Fruit fly (Drosophila melanogaster) whole organism, embryonic: ENCODE results near the gene CG44869.

ENCODE experiments used
- ATbp ChIP-seq: fragments of 200-800 bp; sonication (Bioruptor generic); optimal IDR thresholded peaks from 2 replicates; lab custom pipeline; 2017; ENCODE audit warnings: missing biosample characterization, mild to moderate bottlenecking, missing genetic modification characterization, missing genetic modification reagents
- Antp ChIP-seq: fragments of 200-800 bp; sonication (Bioruptor generic); optimal IDR thresholded peaks from 3 replicates; lab custom pipeline; 2016; ENCODE audit warnings: missing biosample characterization, missing genetic modification characterization
- CG10267 ChIP-seq: fragments of 200-800 bp; sonication (Bioruptor generic); optimal IDR thresholded peaks from 2 replicates; lab custom pipeline; 2018; ENCODE audit warnings: missing biosample characterization, mild to moderate bottlenecking, missing genetic modification characterization, moderate library complexity
- CG10979 ChIP-seq: fragments of 200-800 bp; sonication (Bioruptor generic); optimal IDR thresholded peaks from 2 replicates; lab custom pipeline; 2018; ENCODE audit warnings: missing biosample characterization, mild to moderate bottlenecking, missing genetic modification characterization, moderate library complexity
- CG15696 ChIP-seq: fragments of 200-800 bp; sonication (Bioruptor generic); optimal IDR thresholded peaks from 2 replicates; lab custom pipeline; 2019; ENCODE audit warnings: missing biosample characterization, mild to moderate bottlenecking, missing genetic modification characterization, moderate library complexity
- CG1602 ChIP-seq: fragments of 200-800 bp; sonication (Bioruptor generic); optimal IDR thresholded peaks from 3 replicates; lab custom pipeline; 2016; ENCODE audit warnings: missing biosample characterization, missing genetic modification characterization
- CG16815 ChIP-seq: fragments of 200-800 bp; sonication (Bioruptor generic); optimal IDR thresholded peaks from 3 replicates; lab custom pipeline; 2017; ENCODE audit warnings: missing biosample characterization, mild to moderate bottlenecking, missing genetic modification characterization
- CG17328 ChIP-seq: fragments of 200-800 bp; sonication (Bioruptor generic); IDR thresholded peaks from 2 replicates; pipeline ENCODE4 v1.3.6; 2022; ENCODE audit warnings: missing biosample characterization, missing genetic modification characterization
- CG18599 ChIP-seq: fragments of 200-800 bp; sonication (Bioruptor generic); optimal IDR thresholded peaks from 3 replicates; lab custom pipeline; 2017; ENCODE audit warnings: missing biosample characterization, missing genetic modification characterization, mild to moderate bottlenecking, moderate library complexity, missing genetic modification reagents
- CG2116 ChIP-seq: fragments of 200-800 bp; sonication (Bioruptor generic); optimal IDR thresholded peaks from 3 replicates; lab custom pipeline; 2018; ENCODE audit warnings: missing biosample characterization, mild to moderate bottlenecking, missing genetic modification characterization
- CG3726 ChIP-seq: fragments of 200-800 bp; sonication (Bioruptor generic); IDR thresholded peaks from 3 replicates; pipeline ENCODE4, ENCODE4 v1.3.6; 2022; ENCODE audit warnings: missing biosample characterization, missing genetic modification characterization
- CG4328 ChIP-seq: fragments of 200-800 bp; sonication (Bioruptor generic); optimal IDR thresholded peaks from 3 replicates; lab custom pipeline; 2017; ENCODE audit warnings: missing biosample characterization, missing genetic modification reagents, missing genetic modification characterization
- CG6689 ChIP-seq: fragments of 200-800 bp; sonication (Bioruptor generic); IDR thresholded peaks from 2 replicates; pipeline ENCODE4 v1.3.6; 2022; ENCODE audit warnings: missing biosample characterization, missing genetic modification characterization
- CG7556 ChIP-seq: fragments of 200-800 bp; sonication (Bioruptor generic); optimal IDR thresholded peaks from 2 replicates; lab custom pipeline; 2017; ENCODE audit warnings: missing biosample characterization, mild to moderate bottlenecking, missing genetic modification characterization
- CG8388 ChIP-seq: fragments of 200-800 bp; sonication (Bioruptor generic); optimal IDR thresholded peaks from 2 replicates; lab custom pipeline; 2019; ENCODE audit warnings: missing biosample characterization, mild to moderate bottlenecking, missing genetic modification characterization, moderate library complexity
- CG8924 ChIP-seq: fragments of 200-800 bp; optimal IDR thresholded peaks from 3 replicates; lab custom pipeline; 2019; ENCODE audit warnings: missing biosample characterization, mild to moderate bottlenecking, missing genetic modification characterization, moderate library complexity
- CG9727 ChIP-seq: fragments of 200-800 bp; sonication (Bioruptor generic); optimal IDR thresholded peaks from 3 replicates; lab custom pipeline; 2017; ENCODE audit warnings: missing biosample characterization, mild to moderate bottlenecking, missing genetic modification characterization
- Camta ChIP-seq: fragments of 200-800 bp; sonication (Bioruptor generic); optimal IDR thresholded peaks from 2 replicates; lab custom pipeline; 2016; ENCODE audit warnings: missing biosample characterization, missing genetic modification characterization
- Dfd ChIP-seq, 2 experiments: fragments of >200 bp; optimal IDR thresholded peaks; 2 replicates each; lab custom pipeline; 2017; ENCODE audit warnings: missing biosample characterization in 2 of 2, missing genetic modification characterization in 2 of 2
- Dp ChIP-seq: fragments of 200-800 bp; sonication (Bioruptor generic); optimal IDR thresholded peaks from 2 replicates; lab custom pipeline; 2018; ENCODE audit warnings: missing biosample characterization, mild to moderate bottlenecking, missing genetic modification characterization, moderate library complexity
- Ets65A ChIP-seq: fragments of 200-800 bp; sonication (Bioruptor generic); peaks from one replicate; lab custom pipeline; 2016; ENCODE audit warnings: missing biosample characterization, missing genetic modification characterization
- Med ChIP-seq: fragments of 200-800 bp; sonication (Bioruptor generic); peaks from one replicate; lab custom pipeline; 2016; ENCODE audit warnings: missing biosample characterization, missing genetic modification characterization, mild to moderate bottlenecking, inconsistent platforms, moderate library complexity
- NC2β ChIP-seq: fragments of 200-800 bp; sonication (Bioruptor generic); optimal IDR thresholded peaks from 2 replicates; lab custom pipeline; 2016; ENCODE audit warnings: missing biosample characterization, missing genetic modification characterization
- Ptx1 ChIP-seq: fragments of 200-800 bp; sonication (Bioruptor generic); IDR thresholded peaks from 2 replicates; pipeline ENCODE4 v1.3.6; 2022; ENCODE audit warnings: missing biosample characterization, missing genetic modification characterization
- Six4 ChIP-seq: fragments of 200-800 bp; sonication (Bioruptor generic); optimal IDR thresholded peaks from 2 replicates; lab custom pipeline; 2016; ENCODE audit warnings: missing biosample characterization, missing genetic modification characterization
- Spps ChIP-seq: fragments of 200-800 bp; sonication (Bioruptor generic); optimal IDR thresholded peaks from 2 replicates; lab custom pipeline; 2018; ENCODE audit warnings: missing biosample characterization, mild to moderate bottlenecking, missing genetic modification characterization
- Trl ChIP-seq, 3 experiments: fragments of >200 bp in 2 of 3; fragments of 200-800 bp in 1 of 3; sonication (Bioruptor generic) in 1 of 3; optimal IDR thresholded peaks; 2 replicates in 1 of 3; 3 replicates in 2 of 3; lab custom pipeline; 2016 to 2017; ENCODE audit warnings: missing biosample characterization in 1 of 3, missing genetic modification characterization in 1 of 3
- ac ChIP-seq: fragments of 200-800 bp; sonication (Bioruptor generic); optimal IDR thresholded peaks from 3 replicates; lab custom pipeline; 2017; ENCODE audit warnings: missing biosample characterization, mild to moderate bottlenecking, missing genetic modification characterization
- ash1 ChIP-seq: fragments of 200-800 bp; sonication (Bioruptor generic); optimal IDR thresholded peaks from 2 replicates; lab custom pipeline; 2018; ENCODE audit warnings: missing biosample characterization, mild to moderate bottlenecking, missing genetic modification characterization
- bcd ChIP-seq: fragments of 200-800 bp; sonication (Bioruptor generic); optimal IDR thresholded peaks from 2 replicates; lab custom pipeline; 2017; ENCODE audit warnings: missing biosample characterization, mild to moderate bottlenecking, missing genetic modification characterization
- bsh ChIP-seq, 2 experiments: fragments of 200-800 bp; sonication (Bioruptor generic); optimal IDR thresholded peaks; 2 replicates each; lab custom pipeline; 2017 to 2018; ENCODE audit warnings: mild to moderate bottlenecking in 2 of 2, missing biosample characterization in 2 of 2, missing genetic modification characterization in 2 of 2, moderate library complexity in 1 of 2
- da ChIP-seq: fragments of 200-800 bp; sonication (Bioruptor generic); optimal IDR thresholded peaks from 2 replicates; lab custom pipeline; 2016; ENCODE audit warnings: missing biosample characterization, missing genetic modification characterization
- dmrt11E ChIP-seq: fragments of 200-800 bp; sonication (Bioruptor generic); optimal IDR thresholded peaks from 3 replicates; lab custom pipeline; 2018; ENCODE audit warnings: missing biosample characterization, mild to moderate bottlenecking, missing genetic modification characterization, moderate library complexity
- dmrt99B ChIP-seq: fragments of 200-800 bp; sonication (Bioruptor generic); optimal IDR thresholded peaks from 2 replicates; lab custom pipeline; 2018; ENCODE audit warnings: missing biosample characterization, mild to moderate bottlenecking, missing genetic modification characterization, moderate library complexity
- emc ChIP-seq: fragments of 200-800 bp; sonication (Bioruptor generic); optimal IDR thresholded peaks from 2 replicates; lab custom pipeline; 2016; ENCODE audit warnings: missing biosample characterization, missing genetic modification characterization
- en ChIP-seq: fragments of 200-800 bp; sonication (Bioruptor generic); optimal IDR thresholded peaks from 2 replicates; lab custom pipeline; 2016; ENCODE audit warnings: missing biosample characterization, missing genetic modification characterization
- esg ChIP-seq: fragments of 200-800 bp; sonication (Bioruptor generic); conservative IDR thresholded peaks from 2 replicates; pipeline ENCODE4 v1.3.6; 2022; ENCODE audit warnings: missing biosample characterization, missing genetic modification characterization
- fd102C ChIP-seq: fragments of 200-800 bp; sonication (Bioruptor generic); optimal IDR thresholded peaks from 2 replicates; lab custom pipeline; 2018; ENCODE audit warnings: missing biosample characterization, mild to moderate bottlenecking, missing genetic modification characterization, moderate library complexity
- fd96Cb ChIP-seq: fragments of 200-800 bp; sonication (Bioruptor generic); optimal IDR thresholded peaks from 2 replicates; lab custom pipeline; 2018; ENCODE audit warnings: missing biosample characterization, mild to moderate bottlenecking, missing genetic modification characterization, moderate library complexity
- gcm ChIP-seq: fragments of 200-800 bp; sonication (Bioruptor generic); optimal IDR thresholded peaks from 2 replicates; lab custom pipeline; 2019; ENCODE audit warnings: missing biosample characterization, mild to moderate bottlenecking, missing genetic modification characterization, moderate library complexity
- ind ChIP-seq: fragments of 200-800 bp; sonication (Bioruptor generic); optimal IDR thresholded peaks from 3 replicates; lab custom pipeline; 2016; ENCODE audit warnings: missing biosample characterization, missing genetic modification characterization
- lab ChIP-seq: fragments of 200-800 bp; sonication (Bioruptor generic); optimal IDR thresholded peaks from 3 replicates; lab custom pipeline; 2017; ENCODE audit warnings: missing biosample characterization, missing genetic modification characterization, mild to moderate bottlenecking, moderate library complexity, missing genetic modification reagents
- lola ChIP-seq, 3 experiments: fragments of >200 bp in 2 of 3; fragments of 200-800 bp in 1 of 3; sonication (Bioruptor generic) in 1 of 3; optimal IDR thresholded peaks; 2 replicates each; lab custom pipeline; 2017 to 2019; ENCODE audit warnings: missing biosample characterization in 3 of 3, missing genetic modification characterization in 3 of 3, mild to moderate bottlenecking in 1 of 3, moderate library complexity in 1 of 3
- nmo ChIP-seq: fragments of 200-800 bp; sonication (Bioruptor generic); optimal IDR thresholded peaks from 2 replicates; lab custom pipeline; 2018; ENCODE audit warnings: missing biosample characterization, mild to moderate bottlenecking, missing genetic modification characterization, moderate library complexity
- otp ChIP-seq: fragments of 200-800 bp; sonication (Bioruptor generic); IDR thresholded peaks from 3 replicates; pipeline ENCODE4, ENCODE4 v1.3.6; 2022; ENCODE audit warnings: missing biosample characterization, missing genetic modification characterization
- sens-2 ChIP-seq: fragments of 200-800 bp; sonication (Bioruptor generic); IDR thresholded peaks from 2 replicates; pipeline ENCODE4 v1.3.6; 2022; ENCODE audit warnings: missing biosample characterization, missing genetic modification characterization
- tin ChIP-seq: fragments of 200-800 bp; sonication (Bioruptor generic); optimal IDR thresholded peaks from 3 replicates; lab custom pipeline; 2016; ENCODE audit warnings: missing biosample characterization, missing genetic modification characterization
- unpg ChIP-seq: fragments of 200-800 bp; sonication (Bioruptor generic); optimal IDR thresholded peaks from 3 replicates; lab custom pipeline; 2018; ENCODE audit warnings: missing biosample characterization, mild to moderate bottlenecking, missing genetic modification characterization, moderate library complexity
- z ChIP-seq: fragments of 200-800 bp; sonication (Bioruptor generic); IDR thresholded peaks from 3 replicates; pipeline ENCODE4 v1.3.6; 2022; ENCODE audit warnings: missing biosample characterization, missing genetic modification characterization

CG44869 gene

dm6 chr2L:15432260-15432659 is 14.1 kb upstream of the CG44869 start:
- TF ChIP-seq NC2β (GFP tag; lab: Kevin White, UChicago) (peak; percentile 20), lola (GFP tag; optimal IDR thresholded peaks at IDR 0.05; lab: Kevin White, UChicago) (peak in 1 of 3 experiments; percentile 53), Antp (peak; percentile 17), fd102C (GFP tag; lab: Kevin White, UChicago) (peak; percentile 23), CG3726 (GFP tag; lab: Robert Waterston, UW) (0 out of 3 replicates have a peak, but pooled peaks have one; percentile 50), Dfd (GFP tag; optimal IDR thresholded peaks at IDR 0.05; lab: Kevin White, UChicago) (no peak), tin (GFP tag; lab: Kevin White, UChicago) (peak; percentile 32), bcd (peak; percentile 16), unpg (peak; percentile 33), Ets65A (no peak), CG15696 (peak; percentile 51), CG6689 (GFP tag; lab: Robert Waterston, UW) (no peak), nmo (GFP tag; lab: Kevin White, UChicago) (peak; percentile 32), Six4 (peak; percentile 23), CG2116 (no peak), Dp (GFP tag; lab: Kevin White, UChicago) (no peak), CG10979 (tag; lab: Kevin White, UChicago) (peak; percentile 72), z (GFP tag; lab: Robert Waterston, UW) (no peak), bsh (GFP tag; optimal IDR thresholded peaks at IDR 0.05; lab: Kevin White, UChicago) (peak in 1 of 2 experiments; percentile 68), otp (0 out of 3 replicates have a peak, but pooled peaks have one; percentile 20), CG18599 (GFP tag; lab: Kevin White, UChicago) (peak; percentile 44), CG9727 (GFP tag; lab: Kevin White, UChicago) (peak; percentile 65), dmrt99B (peak; percentile 36), emc (no peak), CG10267 (tag; lab: Kevin White, UChicago) (peak; percentile 48), CG8388 (peak; percentile 48), CG17328 (GFP tag; lab: Robert Waterston, UW) (peak; percentile 46; the same call in 1 of the 2 replicates), gcm (GFP tag; lab: Kevin White, UChicago) (no peak), CG1602 (GFP tag; lab: Kevin White, UChicago) (peak; percentile 10), en (GFP tag; lab: Kevin White, UChicago) (peak; percentile 8), ash1 (GFP tag; lab: Kevin White, UChicago) (no peak), lab (GFP tag; lab: Kevin White, UChicago) (peak; percentile 31), Trl (optimal IDR thresholded peaks at IDR 0.05; lab: Kevin White, UChicago) (no peak), Trl (GFP tag; optimal IDR thresholded peaks at IDR 0.05; lab: Kevin White, UChicago) (peak; percentile 43), CG16815 (GFP tag; lab: Kevin White, UChicago) (peak; percentile 2), ind (no peak), Camta (peak; percentile 26), Ptx1 (0 out of 2 replicates have a peak, but pooled peaks have one; percentile 32), ac (peak; percentile 10), CG8924 (tag; lab: Kevin White, UChicago) (peak; percentile 37), Spps (tag; lab: Kevin White, UChicago) (peak; percentile 14), Med (GFP tag; lab: Kevin White, UChicago) (peak; percentile 82), sens-2 (GFP tag; lab: Robert Waterston, UW) (no peak), fd96Cb (peak; percentile 35), CG7556 (GFP tag; lab: Kevin White, UChicago) (peak; percentile 2), da (GFP tag; lab: Kevin White, UChicago) (peak; percentile 17), CG4328 (GFP tag; lab: Kevin White, UChicago) (no peak), ATbp (GFP tag; lab: Kevin White, UChicago) (peak; percentile 17), esg (GFP tag; lab: Robert Waterston, UW) (0 out of 2 replicates have a peak, but pooled peaks have one; percentile 21), dmrt11E (tag; lab: Kevin White, UChicago) (peak; percentile 71)
